Fruit fly (Drosophila melanogaster) whole organism, embryonic: ENCODE measurements around the gene Mccc1.

Experiments used
- B-H1 ChIP-seq: fragments of 200-800 bp; sonication (Bioruptor generic); IDR thresholded peaks from 3 replicates; pipeline ENCODE4 v1.3.6; 2022; ENCODE audit warnings: missing biosample characterization, missing genetic modification characterization
- CG11093 ChIP-seq: fragments of 200-800 bp; sonication (Bioruptor generic); IDR thresholded peaks from 3 replicates; pipeline ENCODE4 v1.3.6; 2022; ENCODE audit warnings: missing biosample characterization, missing genetic modification characterization
- CG11247 ChIP-seq: fragments of 200-800 bp; sonication (Bioruptor generic); IDR thresholded peaks from 2 replicates; pipeline ENCODE4 v1.3.6; 2022; ENCODE audit warnings: missing biosample characterization, missing genetic modification characterization
- CG12299 ChIP-seq: fragments of 200-800 bp; sonication (Bioruptor generic); optimal IDR thresholded peaks from 2 replicates; lab custom pipeline; 2018; ENCODE audit warnings: missing biosample characterization, mild to moderate bottlenecking, missing genetic modification characterization
- CG13287 ChIP-seq: fragments of 200-800 bp; sonication (Bioruptor generic); IDR thresholded peaks from 2 replicates; pipeline ENCODE4 v1.3.6; 2022; ENCODE audit warnings: missing biosample characterization, missing genetic modification characterization; ENCODE audit not compliant: partially characterized antibody
- CG14667 ChIP-seq: fragments of 200-800 bp; sonication (Bioruptor generic); IDR thresholded peaks from 2 replicates; pipeline ENCODE4 v1.3.6; 2022; ENCODE audit warnings: missing biosample characterization, missing genetic modification characterization
- CG17361 ChIP-seq: fragments of 200-800 bp; sonication (Bioruptor generic); IDR thresholded peaks from 3 replicates; pipeline ENCODE4 v1.3.6; 2022; ENCODE audit warnings: missing biosample characterization, missing genetic modification characterization
- CG17385 ChIP-seq: fragments of 200-800 bp; sonication (Bioruptor generic); optimal IDR thresholded peaks from 3 replicates; lab custom pipeline; 2018; ENCODE audit warnings: missing biosample characterization, mild to moderate bottlenecking, missing genetic modification characterization
- CG17802 ChIP-seq: fragments of 200-800 bp; sonication (Bioruptor generic); optimal IDR thresholded peaks from 2 replicates; lab custom pipeline; 2018; ENCODE audit warnings: missing biosample characterization, mild to moderate bottlenecking, missing genetic modification characterization, moderate library complexity
- CG18011 ChIP-seq: fragments of 200-800 bp; sonication (Bioruptor generic); optimal IDR thresholded peaks from 2 replicates; lab custom pipeline; 2017; ENCODE audit warnings: missing biosample characterization, missing genetic modification characterization, mild to moderate bottlenecking, moderate library complexity, missing genotype
- CG18599 ChIP-seq: fragments of 200-800 bp; sonication (Bioruptor generic); optimal IDR thresholded peaks from 3 replicates; lab custom pipeline; 2017; ENCODE audit warnings: missing biosample characterization, missing genetic modification characterization, mild to moderate bottlenecking, moderate library complexity, missing genetic modification reagents
- CG31224 ChIP-seq: fragments of 200-800 bp; sonication (Bioruptor generic); IDR thresholded peaks from 2 replicates; pipeline ENCODE4 v1.3.6; 2022; ENCODE audit warnings: missing biosample characterization, missing genetic modification characterization
- CG3838 ChIP-seq: fragments of 200-800 bp; sonication (Bioruptor generic); optimal IDR thresholded peaks from 3 replicates; lab custom pipeline; 2016; ENCODE audit warnings: missing biosample characterization, missing genetic modification characterization
- CG4282 ChIP-seq: fragments of 200-800 bp; sonication (Bioruptor generic); optimal IDR thresholded peaks from 2 replicates; lab custom pipeline; 2016; ENCODE audit warnings: missing biosample characterization, missing genetic modification characterization
- CG6175 ChIP-seq: fragments of 200-800 bp; sonication (Bioruptor generic); IDR thresholded peaks from 3 replicates; pipeline ENCODE4 v1.3.6; 2022; ENCODE audit warnings: missing biosample characterization, missing genetic modification characterization
- CG8359 ChIP-seq: fragments of 200-800 bp; sonication (Bioruptor generic); optimal IDR thresholded peaks from 2 replicates; lab custom pipeline; 2017; ENCODE audit warnings: missing biosample characterization, mild to moderate bottlenecking, missing genetic modification characterization, borderline replicate concordance
- CG8388 ChIP-seq: fragments of 200-800 bp; sonication (Bioruptor generic); optimal IDR thresholded peaks from 2 replicates; lab custom pipeline; 2019; ENCODE audit warnings: missing biosample characterization, mild to moderate bottlenecking, missing genetic modification characterization, moderate library complexity
- CG9797 ChIP-seq: fragments of 200-800 bp; sonication (Bioruptor generic); optimal IDR thresholded peaks from 3 replicates; lab custom pipeline; 2018; ENCODE audit warnings: missing biosample characterization, mild to moderate bottlenecking, missing genetic modification characterization
- CrebB ChIP-seq: fragments of 200-800 bp; sonication (Bioruptor generic); optimal IDR thresholded peaks from 3 replicates; lab custom pipeline; 2018; ENCODE audit warnings: missing biosample characterization, mild to moderate bottlenecking, missing genetic modification characterization
- Deaf1 ChIP-seq: fragments of 200-800 bp; optimal IDR thresholded peaks from 3 replicates; lab custom pipeline; 2019; ENCODE audit warnings: missing biosample characterization, mild to moderate bottlenecking, missing genetic modification characterization, moderate library complexity
- Dfd ChIP-seq, 2 experiments: fragments of >200 bp; optimal IDR thresholded peaks; 2 replicates each; lab custom pipeline; 2017; ENCODE audit warnings: missing biosample characterization in 2 of 2, missing genetic modification characterization in 2 of 2
- Dip3 ChIP-seq: fragments of 200-800 bp; sonication (Bioruptor generic); optimal IDR thresholded peaks from 3 replicates; lab custom pipeline; 2016; ENCODE audit warnings: missing biosample characterization, missing genetic modification characterization
- Dll ChIP-seq: fragments of 200-800 bp; sonication (Bioruptor generic); IDR thresholded peaks from 4 replicates; pipeline ENCODE4 v1.3.6; 2022; ENCODE audit warnings: missing biosample characterization, missing genetic modification characterization; ENCODE audit not compliant: partially characterized antibody
- Ets65A ChIP-seq: fragments of 200-800 bp; sonication (Bioruptor generic); peaks from one replicate; lab custom pipeline; 2016; ENCODE audit warnings: missing biosample characterization, missing genetic modification characterization
- HLH3B ChIP-seq: fragments of 200-800 bp; sonication (Bioruptor generic); IDR thresholded peaks from 2 replicates; pipeline ENCODE4 v1.3.6; 2022; ENCODE audit warnings: missing biosample characterization, missing genetic modification characterization
- Hmx ChIP-seq: fragments of 200-800 bp; sonication (Bioruptor generic); optimal IDR thresholded peaks from 2 replicates; lab custom pipeline; 2016; ENCODE audit warnings: missing biosample characterization, missing genetic modification characterization
- Jarid2 ChIP-seq: fragments of 200-800 bp; sonication (Bioruptor generic); optimal IDR thresholded peaks from 3 replicates; lab custom pipeline; 2017; ENCODE audit warnings: mild to moderate bottlenecking, missing biosample characterization, missing genetic modification reagents, missing genetic modification characterization
- MTF-1 ChIP-seq: fragments of 200-800 bp; sonication (Bioruptor generic); optimal IDR thresholded peaks from 2 replicates; lab custom pipeline; 2018; ENCODE audit warnings: missing biosample characterization, mild to moderate bottlenecking, missing genetic modification characterization, borderline replicate concordance
- Nf-YA ChIP-seq: fragments of 200-800 bp; sonication (Bioruptor generic); IDR thresholded peaks from 2 replicates; pipeline ENCODE4 v1.3.6; 2022; ENCODE audit warnings: missing biosample characterization, missing genetic modification characterization
- Ravus ChIP-seq: fragments of 200-800 bp; sonication (Bioruptor generic); IDR thresholded peaks from 2 replicates; pipeline ENCODE4 v1.3.6; 2022; ENCODE audit warnings: missing biosample characterization, missing genetic modification characterization
- Sin3A ChIP-seq: fragments of >200 bp; optimal IDR thresholded peaks from 2 replicates; lab custom pipeline; 2018
- ac ChIP-seq: fragments of 200-800 bp; sonication (Bioruptor generic); optimal IDR thresholded peaks from 3 replicates; lab custom pipeline; 2017; ENCODE audit warnings: missing biosample characterization, mild to moderate bottlenecking, missing genetic modification characterization
- ase ChIP-seq: fragments of 200-800 bp; sonication (Bioruptor generic); IDR thresholded peaks from 3 replicates; pipeline ENCODE4 v1.3.6; 2022; ENCODE audit warnings: missing biosample characterization, missing genetic modification characterization
- ato ChIP-seq: fragments of 200-800 bp; sonication (Bioruptor generic); IDR thresholded peaks from 2 replicates; pipeline ENCODE4 v1.3.6; 2022; ENCODE audit warnings: missing biosample characterization, missing genetic modification characterization; ENCODE audit not compliant: partially characterized antibody
- br ChIP-seq: fragments of >200 bp; optimal IDR thresholded peaks from 2 replicates; lab custom pipeline; 2017
- ci ChIP-seq: fragments of 200-800 bp; sonication (Bioruptor generic); IDR thresholded peaks from 3 replicates; pipeline ENCODE4 v1.3.6; 2022; ENCODE audit warnings: missing biosample characterization, missing genetic modification characterization
- dmrt11E ChIP-seq: fragments of 200-800 bp; sonication (Bioruptor generic); optimal IDR thresholded peaks from 3 replicates; lab custom pipeline; 2018; ENCODE audit warnings: missing biosample characterization, mild to moderate bottlenecking, missing genetic modification characterization, moderate library complexity
- eve ChIP-seq, 2 experiments: fragments of >200 bp; optimal IDR thresholded peaks; 2 replicates each; lab custom pipeline; 2017; ENCODE audit warnings: missing biosample characterization in 2 of 2, missing genetic modification characterization in 2 of 2
- gcm ChIP-seq: fragments of 200-800 bp; sonication (Bioruptor generic); optimal IDR thresholded peaks from 2 replicates; lab custom pipeline; 2019; ENCODE audit warnings: missing biosample characterization, mild to moderate bottlenecking, missing genetic modification characterization, moderate library complexity
- gem ChIP-seq: fragments of 200-800 bp; sonication (Bioruptor generic); optimal IDR thresholded peaks from 2 replicates; lab custom pipeline; 2019; ENCODE audit warnings: missing biosample characterization, mild to moderate bottlenecking, missing genetic modification characterization, moderate library complexity
- ind ChIP-seq: fragments of 200-800 bp; sonication (Bioruptor generic); optimal IDR thresholded peaks from 3 replicates; lab custom pipeline; 2016; ENCODE audit warnings: missing biosample characterization, missing genetic modification characterization
- kni ChIP-seq: fragments of 200-800 bp; sonication (Bioruptor generic); optimal IDR thresholded peaks from 3 replicates; lab custom pipeline; 2017; ENCODE audit warnings: mild to moderate bottlenecking, missing biosample characterization, missing genetic modification reagents, missing genetic modification characterization
- luna ChIP-seq: fragments of 200-800 bp; sonication (Bioruptor generic); optimal IDR thresholded peaks from 2 replicates; lab custom pipeline; 2016; ENCODE audit warnings: missing biosample characterization, missing genetic modification characterization
- odd ChIP-seq: fragments of 200-800 bp; sonication (Bioruptor generic); optimal IDR thresholded peaks from 2 replicates; lab custom pipeline; 2017; ENCODE audit warnings: missing biosample characterization, mild to moderate bottlenecking, missing genetic modification characterization
- onecut ChIP-seq: fragments of 200-800 bp; sonication (Bioruptor generic); IDR thresholded peaks from 2 replicates; pipeline ENCODE4 v1.3.6; 2022; ENCODE audit warnings: missing biosample characterization, missing genetic modification characterization
- otp ChIP-seq: fragments of 200-800 bp; sonication (Bioruptor generic); IDR thresholded peaks from 3 replicates; pipeline ENCODE4, ENCODE4 v1.3.6; 2022; ENCODE audit warnings: missing biosample characterization, missing genetic modification characterization
- ranshi ChIP-seq: fragments of 200-800 bp; sonication (Bioruptor generic); IDR thresholded peaks from 2 replicates; pipeline ENCODE4 v1.3.6; 2022; ENCODE audit warnings: missing biosample characterization, missing genetic modification characterization
- run ChIP-seq: fragments of 200-800 bp; sonication (Bioruptor generic); optimal IDR thresholded peaks from 3 replicates; lab custom pipeline; 2018; ENCODE audit warnings: missing biosample characterization, mild to moderate bottlenecking, missing genetic modification characterization
- slbo ChIP-seq: fragments of 200-800 bp; sonication (Bioruptor generic); IDR thresholded peaks from 2 replicates; pipeline ENCODE4 v1.3.6; 2022; ENCODE audit warnings: missing biosample characterization, missing genetic modification characterization
- trem ChIP-seq: fragments of 200-800 bp; optimal IDR thresholded peaks from 3 replicates; lab custom pipeline; 2019; ENCODE audit warnings: missing biosample characterization, mild to moderate bottlenecking, missing genetic modification characterization, moderate library complexity
- zf30C ChIP-seq: fragments of 200-800 bp; sonication (Bioruptor generic); optimal IDR thresholded peaks from 3 replicates; lab custom pipeline; 2018; ENCODE audit warnings: missing biosample characterization, mild to moderate bottlenecking, missing genetic modification characterization

Mccc1 gene

DNA sequence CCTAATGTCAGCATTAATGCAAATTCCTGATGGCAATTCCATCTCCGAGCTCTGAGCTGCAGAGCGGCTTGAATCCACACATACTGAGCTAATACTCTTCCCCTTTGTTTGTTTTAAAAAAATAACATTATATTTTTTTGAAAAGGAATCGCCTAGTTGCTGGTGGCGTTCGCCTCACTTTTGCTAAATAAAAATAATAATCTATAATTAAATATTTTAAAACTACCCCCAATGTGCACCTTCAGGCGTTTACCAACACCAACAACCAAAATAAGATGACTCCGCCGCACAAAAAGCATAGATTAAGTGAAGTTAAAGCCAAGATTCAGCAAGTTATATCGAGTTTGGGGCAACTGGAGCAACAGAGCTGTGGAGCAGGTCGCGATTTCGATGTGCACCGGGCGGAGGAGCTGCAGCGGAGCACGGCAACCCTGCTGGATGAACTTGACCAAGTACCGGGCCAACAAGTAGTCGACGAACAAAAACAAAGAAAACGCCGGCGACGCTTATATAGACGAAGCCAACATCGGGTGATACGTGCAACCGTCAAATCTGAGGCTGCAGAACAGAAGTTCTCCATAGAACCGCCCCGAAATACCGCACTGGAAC lies 49.6 kb downstream of the Mccc1 start, which contains the start of gene CG1896 (continued):
- TF ChIP-seq CG8388 (GFP tag; lab: Kevin White, UChicago) (peak; percentile 17), CG12299 (no peak), Nf-YA (peak; percentile 30; the same call in 1 of the 2 replicates), CG31224 (no peak), Hmx (GFP tag; lab: Kevin White, UChicago) (no peak), gcm (GFP tag; lab: Kevin White, UChicago) (peak; percentile 16), dmrt11E (tag; lab: Kevin White, UChicago) (peak; percentile 30), CrebB (tag; lab: Kevin White, UChicago) (no peak), CG3838 (no peak), ranshi (GFP tag; lab: Robert Waterston, UW) (peak; percentile 48), Dip3 (peak; percentile 28), eve (GFP tag; optimal IDR thresholded peaks at IDR 0.05; lab: Kevin White, UChicago) (no peak), CG17802 (tag; lab: Kevin White, UChicago) (peak; percentile 12), luna (GFP tag; lab: Kevin White, UChicago) (no peak), HLH3B (GFP tag; lab: Robert Waterston, UW) (0 out of 2 replicates have a peak, but pooled peaks have one; percentile 10), CG18599 (GFP tag; lab: Kevin White, UChicago) (peak; percentile 62), ind (GFP tag; lab: Kevin White, UChicago) (peak; percentile 29), MTF-1 (GFP tag; lab: Kevin White, UChicago) (peak; percentile 5), Dfd (GFP tag; optimal IDR thresholded peaks at IDR 0.05; lab: Kevin White, UChicago) (no peak), ac (GFP tag; lab: Kevin White, UChicago) (no peak), Dll (GFP tag; lab: Robert Waterston, UW) (no peak), Sin3A (lab: Kevin White, UChicago) (no peak), kni (GFP tag; lab: Kevin White, UChicago) (no peak), trem (tag; lab: Kevin White, UChicago) (peak; percentile 34), zf30C (GFP tag; lab: Kevin White, UChicago) (no peak), CG6175 (GFP tag; lab: Robert Waterston, UW) (no peak), CG9797 (GFP tag; lab: Kevin White, UChicago) (no peak), otp (0 out of 3 replicates have a peak, but pooled peaks have one; percentile 38), gem (tag; lab: Kevin White, UChicago) (peak; percentile 63), CG4282 (GFP tag; lab: Kevin White, UChicago) (no peak), Ets65A (GFP tag; lab: Kevin White, UChicago) (no peak), ase (GFP tag; lab: Robert Waterston, UW) (no peak), CG11093 (GFP tag; lab: Robert Waterston, UW) (no peak), run (tag; lab: Kevin White, UChicago) (no peak), CG13287 (0 out of 2 replicates have a peak, but pooled peaks have one; percentile 23), Ravus (GFP tag; lab: Robert Waterston, UW) (no peak), slbo (GFP tag; lab: Robert Waterston, UW) (peak; percentile 57; the same call in 1 of the 2 replicates), CG17385 (GFP tag; lab: Kevin White, UChicago) (peak; percentile 50), CG11247 (GFP tag; lab: Robert Waterston, UW) (no peak), br (lab: Kevin White, UChicago) (no peak), CG8359 (no peak), odd (GFP tag; lab: Kevin White, UChicago) (no peak), CG18011 (GFP tag; lab: Kevin White, UChicago) (peak; percentile 26), onecut (GFP tag; lab: Robert Waterston, UW) (0 out of 2 replicates have a peak, but pooled peaks have one; percentile 16), ato (GFP tag; lab: Robert Waterston, UW) (no peak), B-H1 (GFP tag; lab: Robert Waterston, UW) (peak; percentile 36; the same call in 1 of the 3 replicates), Jarid2 (GFP tag; lab: Kevin White, UChicago) (no peak), Deaf1 (tag; lab: Kevin White, UChicago) (peak; percentile 2), ci (GFP tag; lab: Robert Waterston, UW) (peak; percentile 57; the same call in 1 of the 3 replicates), CG14667 (GFP tag; lab: Robert Waterston, UW) (no peak), CG17361 (GFP tag; lab: Robert Waterston, UW) (peak; percentile 40; the same call in 1 of the 3 replicates)
